ENCODE assay signal across 1 fruit fly cellular context in the genomic region with DNA sequence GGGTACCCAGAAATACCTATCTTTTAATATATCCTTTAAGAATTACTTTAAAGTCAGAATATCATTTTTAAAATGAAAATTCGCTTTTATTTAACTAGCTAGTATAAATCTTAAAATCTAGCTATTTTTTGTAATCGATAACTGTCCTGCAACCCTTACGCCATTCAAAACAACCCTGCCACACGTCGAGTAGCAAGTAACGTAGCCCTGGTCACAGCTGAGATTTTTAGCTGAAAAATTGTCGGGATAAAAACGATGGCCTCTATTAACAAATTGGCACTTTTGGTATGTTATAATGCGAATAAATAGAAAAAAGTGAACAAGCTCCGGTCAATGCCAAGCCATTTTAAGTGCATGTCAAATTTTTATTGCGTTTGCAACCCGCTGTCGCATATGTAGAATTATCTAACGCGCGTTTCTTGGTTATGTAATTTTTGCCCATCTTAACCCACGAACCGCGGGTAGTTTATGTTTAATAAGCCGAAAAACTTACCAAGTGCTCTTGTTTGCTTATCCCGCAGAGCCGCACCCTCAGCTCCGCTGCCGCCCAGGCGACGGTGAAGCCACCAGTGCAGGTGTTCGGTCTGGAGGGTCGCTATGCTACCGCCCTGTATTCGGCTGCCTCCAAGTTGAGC.
TF ChIP-seq lines count a peak whose summit lies in the region.

A gene (plus strand): TSS at position 186 of the 635 bp plus-strand sequence.

TF ChIP-seq in whole organism, embryonic, 481 proteins besides CTCF, POLR2A, EP300 and RAD21 (continued from another document):
- no peak for TF ChIP-seq TFAM (GFP tag; optimal IDR thresholded peaks at IDR 0.05; lab: Kevin White, UChicago)
- peak; percentile 12 for TF ChIP-seq CG9797 (GFP tag; optimal IDR thresholded peaks at IDR 0.05; lab: Kevin White, UChicago)
- no peak for TF ChIP-seq ATbp (GFP tag; optimal IDR thresholded peaks at IDR 0.05; lab: Kevin White, UChicago)
- TF ChIP-seq insv (GFP tag; optimal IDR thresholded peaks at IDR 0.05; lab: Kevin White, UChicago): no peak
- no peak for TF ChIP-seq B-H1 (GFP tag; IDR thresholded peaks at IDR 0.05; lab: Robert Waterston, UW)
- TF ChIP-seq CG13424 (tag; optimal IDR thresholded peaks at IDR 0.05; lab: Kevin White, UChicago): peak; percentile 26
- no peak for TF ChIP-seq sd (tag; optimal IDR thresholded peaks at IDR 0.05; lab: Kevin White, UChicago)
- TF ChIP-seq Nf-YC (tag; optimal IDR thresholded peaks at IDR 0.05; lab: Kevin White, UChicago): peak; percentile 56
- TF ChIP-seq gfzf (GFP tag; optimal IDR thresholded peaks at IDR 0.05; lab: Kevin White, UChicago): peak; percentile 46
- no peak for TF ChIP-seq CG9876 (GFP tag; optimal IDR thresholded peaks at IDR 0.05; lab: Kevin White, UChicago)
- no peak for TF ChIP-seq Elba2 (GFP tag; optimal IDR thresholded peaks at IDR 0.05; lab: Kevin White, UChicago)
- no peak for TF ChIP-seq BtbVII (GFP tag; optimal IDR thresholded peaks at IDR 0.05; lab: Kevin White, UChicago)
- TF ChIP-seq CG8944 (GFP tag; optimal IDR thresholded peaks at IDR 0.05; lab: Kevin White, UChicago): no peak
- peak; percentile 48 for TF ChIP-seq lilli (GFP tag; optimal IDR thresholded peaks at IDR 0.05; lab: Kevin White, UChicago)
- TF ChIP-seq cwo (GFP tag; optimal IDR thresholded peaks at IDR 0.05; lab: Kevin White, UChicago): no peak
- TF ChIP-seq fd64A (GFP tag; optimal IDR thresholded peaks at IDR 0.05; lab: Kevin White, UChicago): no peak
- TF ChIP-seq pan (optimal IDR thresholded peaks at IDR 0.05; lab: Kevin White, UChicago): no peak
- no peak for TF ChIP-seq pan (GFP tag; optimal IDR thresholded peaks at IDR 0.05 in 1 of 2, IDR thresholded peaks at IDR 0.05 in 1 of 2)
- no peak for TF ChIP-seq CG5953 (GFP tag; IDR thresholded peaks at IDR 0.05; lab: Robert Waterston, UW)
- TF ChIP-seq Poxn (GFP tag; IDR thresholded peaks at IDR 0.05; lab: Robert Waterston, UW): no peak
- no peak for TF ChIP-seq bowl (GFP tag; IDR thresholded peaks at IDR 0.05; lab: Robert Waterston, UW)
- TF ChIP-seq exex (tag; optimal IDR thresholded peaks at IDR 0.05; lab: Kevin White, UChicago): no peak
- TF ChIP-seq zen (tag; optimal IDR thresholded peaks at IDR 0.05; lab: Kevin White, UChicago): peak; percentile 41
- no peak for TF ChIP-seq CG10431 (GFP tag; optimal IDR thresholded peaks at IDR 0.05; lab: Kevin White, UChicago)
- TF ChIP-seq sc (optimal IDR thresholded peaks at IDR 0.05; lab: Kevin White, UChicago): no peak
- no peak for TF ChIP-seq sc (GFP tag; optimal IDR thresholded peaks at IDR 0.05; lab: Kevin White, UChicago)
- no peak for TF ChIP-seq Ravus (GFP tag; IDR thresholded peaks at IDR 0.05; lab: Robert Waterston, UW)
- peak; percentile 8 for TF ChIP-seq vfl (GFP tag; optimal IDR thresholded peaks at IDR 0.05; lab: Kevin White, UChicago)
- no peak for TF ChIP-seq CG3995 (GFP tag; optimal IDR thresholded peaks at IDR 0.05; lab: Kevin White, UChicago)
- no peak for TF ChIP-seq nau (GFP tag; optimal IDR thresholded peaks at IDR 0.05; lab: Kevin White, UChicago)
- no peak for TF ChIP-seq ham (GFP tag; IDR thresholded peaks at IDR 0.05; lab: Robert Waterston, UW)
- no peak for TF ChIP-seq pfk (GFP tag; optimal IDR thresholded peaks at IDR 0.05; lab: Kevin White, UChicago)
- no peak for TF ChIP-seq CG2199 (GFP tag; IDR thresholded peaks at IDR 0.05; lab: Robert Waterston, UW)
- TF ChIP-seq nmo (GFP tag; optimal IDR thresholded peaks at IDR 0.05; lab: Kevin White, UChicago): peak; percentile 63
- no peak for TF ChIP-seq CG7963 (GFP tag; IDR thresholded peaks at IDR 0.05; lab: Robert Waterston, UW; ENCODE audit: partially characterized antibody)
- no peak for TF ChIP-seq sisA (GFP tag; IDR thresholded peaks at IDR 0.05; lab: Robert Waterston, UW)
- TF ChIP-seq al (GFP tag; IDR thresholded peaks at IDR 0.05; lab: Robert Waterston, UW): no peak
- no peak for TF ChIP-seq CG12071 (GFP tag; optimal IDR thresholded peaks at IDR 0.05; lab: Kevin White, UChicago)
- no peak for TF ChIP-seq sna (GFP tag; IDR thresholded peaks at IDR 0.05; lab: Robert Waterston, UW; ENCODE audit: partially characterized antibody)
- TF ChIP-seq PHDP (tag; optimal IDR thresholded peaks at IDR 0.05; lab: Kevin White, UChicago): peak; percentile 14
- no peak for TF ChIP-seq az2 (GFP tag; optimal IDR thresholded peaks at IDR 0.05; lab: Kevin White, UChicago)
- no peak for TF ChIP-seq dimm (GFP tag; IDR thresholded peaks at IDR 0.05; lab: Robert Waterston, UW)
- TF ChIP-seq CG18764 (GFP tag; optimal IDR thresholded peaks at IDR 0.05; lab: Kevin White, UChicago): no peak
- TF ChIP-seq Hr3 (GFP tag; optimal IDR thresholded peaks at IDR 0.05; lab: Kevin White, UChicago): no peak
- TF ChIP-seq CG11247 (GFP tag; IDR thresholded peaks at IDR 0.05; lab: Robert Waterston, UW): no peak
- TF ChIP-seq CG17568 (GFP tag; optimal IDR thresholded peaks at IDR 0.05; lab: Kevin White, UChicago): no peak
- no peak for TF ChIP-seq Mes4 (GFP tag; optimal IDR thresholded peaks at IDR 0.05; lab: Kevin White, UChicago)
- no peak for TF ChIP-seq CG2875 (GFP tag; optimal IDR thresholded peaks at IDR 0.05; lab: Kevin White, UChicago)
- no peak for TF ChIP-seq Hey (tag; optimal IDR thresholded peaks at IDR 0.05; lab: Kevin White, UChicago)
- peak; percentile 15 for TF ChIP-seq CG17186 (GFP tag; optimal IDR thresholded peaks at IDR 0.05; lab: Kevin White, UChicago)
- TF ChIP-seq ato (GFP tag; IDR thresholded peaks at IDR 0.05; lab: Robert Waterston, UW; ENCODE audit: partially characterized antibody): no peak
- no peak for TF ChIP-seq CG32772 (GFP tag; IDR thresholded peaks at IDR 0.05; lab: Robert Waterston, UW)
- no peak for TF ChIP-seq cg (GFP tag; optimal IDR thresholded peaks at IDR 0.05; lab: Kevin White, UChicago)
- no peak for TF ChIP-seq luna (GFP tag; optimal IDR thresholded peaks at IDR 0.05; lab: Kevin White, UChicago)
- no peak for TF ChIP-seq CG13894 (tag; optimal IDR thresholded peaks at IDR 0.05; lab: Kevin White, UChicago)
- TF ChIP-seq unpg (GFP tag; optimal IDR thresholded peaks at IDR 0.05; lab: Kevin White, UChicago): no peak
- TF ChIP-seq sqz (GFP tag; optimal IDR thresholded peaks at IDR 0.05; lab: Kevin White, UChicago): no peak
- no peak for TF ChIP-seq lola (GFP tag; optimal IDR thresholded peaks at IDR 0.05; lab: Kevin White, UChicago)
- no peak for TF ChIP-seq Hand (GFP tag; optimal IDR thresholded peaks at IDR 0.05; lab: Kevin White, UChicago)
- peak; percentile 29 for TF ChIP-seq gcm (GFP tag; optimal IDR thresholded peaks at IDR 0.05; lab: Kevin White, UChicago)
- no peak for TF ChIP-seq CG12299 (tag; optimal IDR thresholded peaks at IDR 0.05; lab: Kevin White, UChicago)
- TF ChIP-seq CG18619 (GFP tag; optimal IDR thresholded peaks at IDR 0.05; lab: Kevin White, UChicago): no peak
- TF ChIP-seq gsb-n (tag; optimal IDR thresholded peaks at IDR 0.05; lab: Kevin White, UChicago): no peak
- no peak for TF ChIP-seq CG7372 (GFP tag; IDR thresholded peaks at IDR 0.05; lab: Robert Waterston, UW)
- no peak for TF ChIP-seq Dek (tag; optimal IDR thresholded peaks at IDR 0.05; lab: Kevin White, UChicago)
- TF ChIP-seq jing (GFP tag; optimal IDR thresholded peaks at IDR 0.05; lab: Kevin White, UChicago): no peak
- TF ChIP-seq CG15269 (tag; optimal IDR thresholded peaks at IDR 0.05; lab: Kevin White, UChicago): no peak
- TF ChIP-seq chif (GFP tag; optimal IDR thresholded peaks at IDR 0.05; lab: Kevin White, UChicago): no peak
- TF ChIP-seq sim (GFP tag; IDR thresholded peaks at IDR 0.05; lab: Robert Waterston, UW): no peak
- no peak for TF ChIP-seq CG4730 (GFP tag; IDR thresholded peaks at IDR 0.05; lab: Robert Waterston, UW)
- TF ChIP-seq CG4404 (GFP tag; IDR thresholded peaks at IDR 0.05; lab: Robert Waterston, UW): no peak
- TF ChIP-seq HLH54F (GFP tag; optimal IDR thresholded peaks at IDR 0.05; lab: Kevin White, UChicago): no peak
- no peak for TF ChIP-seq CG14441 (GFP tag; IDR thresholded peaks at IDR 0.05; lab: Robert Waterston, UW)
- TF ChIP-seq CG15514 (GFP tag; optimal IDR thresholded peaks at IDR 0.05; lab: Kevin White, UChicago): peak; percentile 67
- TF ChIP-seq pzg (GFP tag; optimal IDR thresholded peaks at IDR 0.05; lab: Kevin White, UChicago): peak; percentile 87
- no peak for TF ChIP-seq disco-r (GFP tag; optimal IDR thresholded peaks at IDR 0.05; lab: Kevin White, UChicago)
- TF ChIP-seq CG14860 (GFP tag; IDR thresholded peaks at IDR 0.05; lab: Robert Waterston, UW; ENCODE audit: partially characterized antibody): no peak; the same call in 2 of the 3 replicates
- TF ChIP-seq otp (GFP tag; IDR thresholded peaks at IDR 0.05; lab: Robert Waterston, UW): no peak
- no peak for TF ChIP-seq CG1024 (GFP tag; IDR thresholded peaks at IDR 0.05; lab: Robert Waterston, UW)
- no peak for TF ChIP-seq Atf3 (GFP tag; optimal IDR thresholded peaks at IDR 0.05; lab: Kevin White, UChicago)
